Worm (Caenorhabditis elegans) whole organism, L1 larva: Measurements from ENCODE around the gene oac-3.

Experiments
- F16B12.6 ChIP-seq: fragments of 150-350 bp; optimal IDR thresholded peaks from 2 replicates; lab custom pipeline; 2014; ENCODE audit warnings: missing biosample characterization, missing genetic modification characterization
- Y116A8C.19 ChIP-seq: sonication (generic microtip); optimal IDR thresholded peaks from 2 replicates; lab custom pipeline; 2016; ENCODE audit warnings: missing compliant biosample characterization, missing genetic modification characterization, borderline replicate concordance
- aha-1 ChIP-seq: fragments of 150-350 bp; optimal IDR thresholded peaks from 2 replicates; lab custom pipeline; 2014; ENCODE audit warnings: missing biosample characterization, missing genetic modification characterization
- ama-1 ChIP-seq: fragments of 150-350 bp; optimal IDR thresholded peaks from 2 replicates; lab custom pipeline; 2014
- ceh-8 ChIP-seq: fragments of 200-800 bp; sonication (Bioruptor generic); optimal IDR thresholded peaks from 2 replicates; lab custom pipeline; 2018; ENCODE audit warnings: mild to moderate bottlenecking, missing genetic modification characterization, moderate library complexity, missing compliant biosample characterization
- ceh-90 ChIP-seq: sonication (generic microtip); optimal IDR thresholded peaks from 2 replicates; lab custom pipeline; 2016; ENCODE audit warnings: missing genetic modification characterization, missing compliant biosample characterization
- ces-1 ChIP-seq: fragments of 150-350 bp; optimal IDR thresholded peaks from 2 replicates; lab custom pipeline; 2014; ENCODE audit warnings: missing biosample characterization, missing genetic modification reagents, missing genetic modification characterization
- dsc-1 ChIP-seq: sonication (generic microtip); optimal IDR thresholded peaks from 2 replicates; lab custom pipeline; 2016; ENCODE audit warnings: mild to moderate bottlenecking, missing genetic modification characterization, missing compliant biosample characterization
- egl-13 ChIP-seq: sonication (generic microtip); optimal IDR thresholded peaks from 2 replicates; lab custom pipeline; 2016; ENCODE audit warnings: missing genotype, missing genetic modification reagents, missing genetic modification characterization, missing compliant biosample characterization
- egl-27 ChIP-seq, 2 experiments: fragments of 150-350 bp in 1 of 2; sonication (generic microtip); optimal IDR thresholded peaks; 3 replicates each; lab custom pipeline; 2017 to 2018; ENCODE audit warnings: missing biosample characterization in 2 of 2, missing genetic modification characterization in 2 of 2, missing genetic modification reagents in 2 of 2
- elt-2 ChIP-seq: sonication (generic microtip); optimal IDR thresholded peaks from 2 replicates; lab custom pipeline; 2016; ENCODE audit warnings: missing genetic modification characterization, mild to moderate bottlenecking, inconsistent platforms, missing compliant biosample characterization, missing genetic modification reagents
- fkh-10 ChIP-seq: sonication (generic microtip); optimal IDR thresholded peaks from 2 replicates; lab custom pipeline; 2017; ENCODE audit warnings: missing biosample characterization, missing genetic modification reagents, missing genetic modification characterization
- fkh-4 ChIP-seq: sonication (generic microtip); optimal IDR thresholded peaks from 2 replicates; lab custom pipeline; 2016; ENCODE audit warnings: missing compliant biosample characterization, missing genetic modification characterization, borderline replicate concordance
- grh-1 ChIP-seq: fragments of 200-800 bp; sonication (Bioruptor generic); IDR thresholded peaks from 2 replicates; pipeline ENCODE4 v1.3.6; 2022; ENCODE audit warnings: missing genetic modification reagents, missing genetic modification characterization, missing compliant biosample characterization
- hpl-2 ChIP-seq: fragments of 150-350 bp; optimal IDR thresholded peaks from 2 replicates; lab custom pipeline; 2014; ENCODE audit warnings: missing biosample characterization, missing genetic modification reagents, missing genetic modification characterization
- irx-1 ChIP-seq: sonication (generic microtip); optimal IDR thresholded peaks from 2 replicates; lab custom pipeline; 2016; ENCODE audit warnings: missing genetic modification characterization, missing compliant biosample characterization
- lin-13 ChIP-seq: fragments of 150-350 bp; optimal IDR thresholded peaks from 2 replicates; lab custom pipeline; 2014; ENCODE audit warnings: missing biosample characterization, missing genetic modification reagents, missing genetic modification characterization
- lin-15B ChIP-seq: fragments of 150-350 bp; sonication (generic microtip); optimal IDR thresholded peaks from 3 replicates; lab custom pipeline; 2014; ENCODE audit warnings: missing biosample characterization, missing genetic modification characterization
- lin-39 ChIP-seq: fragments of 150-350 bp; optimal IDR thresholded peaks from 2 replicates; lab custom pipeline; 2014; ENCODE audit warnings: missing biosample characterization, missing genetic modification reagents, missing genetic modification characterization
- lsy-2 ChIP-seq, 2 experiments: fragments of 150-350 bp; optimal IDR thresholded peaks; 2 replicates each; lab custom pipeline; 2014; ENCODE audit warnings: missing biosample characterization in 2 of 2, missing genetic modification characterization in 2 of 2
- mdl-1 ChIP-seq, 2 experiments: fragments of 150-350 bp; optimal IDR thresholded peaks; 2 replicates each; lab custom pipeline; 2014 to 2017; ENCODE audit warnings: missing biosample characterization in 2 of 2, missing genetic modification characterization in 2 of 2, inconsistent platforms in 1 of 2
- nhr-11 ChIP-seq: fragments of 150-350 bp; optimal IDR thresholded peaks from 2 replicates; lab custom pipeline; 2014; ENCODE audit warnings: missing biosample characterization, missing genetic modification characterization
- nhr-19 ChIP-seq: fragments of 200-800 bp; sonication (Bioruptor generic); conservative IDR thresholded peaks from 2 replicates; pipeline ENCODE4 v1.3.6; 2022; ENCODE audit warnings: missing genetic modification characterization, missing compliant biosample characterization
- nhr-20 ChIP-seq: sonication (generic microtip); optimal IDR thresholded peaks from 2 replicates; lab custom pipeline; 2016; ENCODE audit warnings: mild to moderate bottlenecking, missing genetic modification characterization, missing compliant biosample characterization
- nhr-47 ChIP-seq: sonication (generic microtip); optimal IDR thresholded peaks from 2 replicates; lab custom pipeline; 2016; ENCODE audit warnings: mild to moderate bottlenecking, missing genetic modification characterization, moderate library complexity, missing compliant biosample characterization
- nhr-71 ChIP-seq: sonication (generic microtip); optimal IDR thresholded peaks from 2 replicates; lab custom pipeline; 2016; ENCODE audit warnings: mild to moderate bottlenecking, missing genetic modification characterization, moderate library complexity, missing compliant biosample characterization
- nhr-76 ChIP-seq: sonication (generic microtip); optimal IDR thresholded peaks from 2 replicates; lab custom pipeline; 2017; ENCODE audit warnings: missing biosample characterization, missing genetic modification characterization
- nhr-90 ChIP-seq: sonication (generic microtip); optimal IDR thresholded peaks from 2 replicates; lab custom pipeline; 2016; ENCODE audit warnings: mild to moderate bottlenecking, missing genetic modification characterization, missing compliant biosample characterization; ENCODE audit not compliant: poor library complexity
- pag-3 ChIP-seq: sonication (generic microtip); optimal IDR thresholded peaks from 2 replicates; lab custom pipeline; 2017; ENCODE audit warnings: missing genetic modification characterization, mild to moderate bottlenecking, missing compliant biosample characterization, antibody characterized with exemption, borderline replicate concordance; ENCODE audit not compliant: insufficient read depth
- rnt-1 ChIP-seq: sonication (generic microtip); optimal IDR thresholded peaks from 2 replicates; lab custom pipeline; 2016; ENCODE audit warnings: mild to moderate bottlenecking, missing genetic modification characterization, moderate library complexity, missing compliant biosample characterization
- snpc-4 ChIP-seq: fragments of 150-350 bp; optimal IDR thresholded peaks from 2 replicates; lab custom pipeline; 2014; ENCODE audit warnings: missing biosample characterization, missing genetic modification characterization
- sox-4 ChIP-seq: sonication (generic microtip); optimal IDR thresholded peaks from 2 replicates; lab custom pipeline; 2016; ENCODE audit warnings: missing genetic modification characterization, missing compliant biosample characterization
- swsn-7 ChIP-seq: sonication (generic microtip); optimal IDR thresholded peaks from 2 replicates; lab custom pipeline; 2016; ENCODE audit warnings: missing genetic modification characterization, missing compliant biosample characterization
- tbx-2 ChIP-seq: sonication (generic microtip); optimal IDR thresholded peaks from 2 replicates; lab custom pipeline; 2016; ENCODE audit warnings: missing genetic modification characterization, missing compliant biosample characterization
- tlp-1 ChIP-seq: fragments of 150-350 bp; optimal IDR thresholded peaks from 2 replicates; lab custom pipeline; 2014; ENCODE audit warnings: missing biosample characterization, missing genetic modification characterization
- unc-30 ChIP-seq: sonication (generic microtip); optimal IDR thresholded peaks from 2 replicates; lab custom pipeline; 2017; ENCODE audit warnings: missing biosample characterization, missing genetic modification characterization
- unc-86 ChIP-seq: sonication (generic microtip); optimal IDR thresholded peaks from 2 replicates; lab custom pipeline; 2016; ENCODE audit warnings: missing genetic modification characterization, missing compliant biosample characterization
- xbp-1 ChIP-seq: sonication (generic microtip); optimal IDR thresholded peaks from 2 replicates; lab custom pipeline; 2016; ENCODE audit warnings: missing genetic modification characterization, missing compliant biosample characterization
- zag-1 ChIP-seq: fragments of 150-350 bp; optimal IDR thresholded peaks from 2 replicates; lab custom pipeline; 2014; ENCODE audit warnings: missing biosample characterization, missing genetic modification characterization
- ztf-11 ChIP-seq, 2 experiments: sonication (generic microtip); optimal IDR thresholded peaks; 2 replicates each; lab custom pipeline; 2016 to 2017; ENCODE audit warnings: missing genetic modification characterization in 2 of 2, missing biosample characterization in 1 of 2, missing compliant biosample characterization in 1 of 2
- ztf-4 ChIP-seq: fragments of 150-350 bp; optimal IDR thresholded peaks from 2 replicates; lab custom pipeline; 2014; ENCODE audit warnings: missing biosample characterization, missing genetic modification characterization

The oac-3 gene

ce11 chrV:13899213-13899612 lies at the start of gene oac-3:
Gene oac-3, plus strand, starts transcription at chrV:13899513.
- TF ChIP-seq nhr-71 (tag; lab: Kevin White, UChicago): no peak
- no peak for TF ChIP-seq lin-15B (tag; lab: Kevin White, UChicago)
- no peak for TF ChIP-seq swsn-7
- TF ChIP-seq egl-13: no peak
- no peak for TF ChIP-seq unc-86 (tag; lab: Kevin White, UChicago)
- TF ChIP-seq lin-39 (tag; lab: Kevin White, UChicago): no peak
- TF ChIP-seq pag-3 (tag; lab: Kevin White, UChicago): no peak
- TF ChIP-seq fkh-4: no peak
- TF ChIP-seq ces-1 (GFP tag; lab: Kevin White, UChicago): no peak
- no peak for TF ChIP-seq F16B12.6 (tag; lab: Kevin White, UChicago)
- no peak for TF ChIP-seq mdl-1 (tag; optimal IDR thresholded peaks at IDR 0.05; lab: Kevin White, UChicago)
- no peak for TF ChIP-seq irx-1 (tag; lab: Kevin White, UChicago)
- no peak for TF ChIP-seq grh-1 (GFP tag; lab: Robert Waterston, UW)
- TF ChIP-seq nhr-76: no peak
- no peak for TF ChIP-seq dsc-1
- no peak for TF ChIP-seq zag-1
- no peak for TF ChIP-seq ceh-8 (GFP tag; lab: Kevin White, UChicago)
- no peak for TF ChIP-seq nhr-47 (tag; lab: Kevin White, UChicago)
- no peak for TF ChIP-seq rnt-1 (tag; lab: Kevin White, UChicago)

ce11 chrV:13850170-13850569 lies 49.1 kb upstream of the oac-3 start, which contains the start of gene hpx-2:
Gene hpx-2, plus strand, starts transcription at chrV:13850470.
- no peak for TF ChIP-seq ceh-8 (GFP tag; lab: Kevin White, UChicago)
- no peak for TF ChIP-seq ceh-90
- TF ChIP-seq, all 84 proteins: peak for 0

ce11 chrV:13854306-13854705 lies 45.0 kb upstream of the oac-3 start, which contains the start of gene ttr-21:
Gene ttr-21, minus strand, starts transcription at chrV:13854405.
- TF ChIP-seq nhr-20 (tag; lab: Kevin White, UChicago) (peak; percentile 9), lin-13 (GFP tag; lab: Kevin White, UChicago) (no peak), unc-30 (tag; lab: Kevin White, UChicago) (no peak)

- no peak for TF ChIP-seq aha-1 (tag; lab: Kevin White, UChicago)
- no peak for TF ChIP-seq sox-4 (tag; lab: Kevin White, UChicago)
- no peak for TF ChIP-seq ztf-11 (tag; optimal IDR thresholded peaks at IDR 0.05; lab: Kevin White, UChicago)
- no peak for TF ChIP-seq tbx-2 (tag; lab: Kevin White, UChicago)
- TF ChIP-seq fkh-10 (GFP tag; lab: Kevin White, UChicago): no peak
- TF ChIP-seq lin-39 (tag; lab: Kevin White, UChicago): no peak
- TF ChIP-seq nhr-19 (GFP tag; lab: Robert Waterston, UW): no peak
- TF ChIP-seq pag-3 (tag; lab: Kevin White, UChicago): no peak
- TF ChIP-seq nhr-76: no peak
- no peak for TF ChIP-seq Y116A8C.19
- no peak for TF ChIP-seq nhr-90
- TF ChIP-seq snpc-4: no peak
Observed at ce11 chrV:13856376-13856775, 42.9 kb upstream of the oac-3 start, which contains the start of gene srx-134. Gene srx-134, minus strand, starts transcription at chrV:13856476.

ce11 chrV:13857132-13857531 lies 42.2 kb upstream of the oac-3 start, which contains the start of gene srx-136:
Gene srx-136, plus strand, starts transcription at chrV:13857432.
- TF ChIP-seq hpl-2 (GFP tag; lab: Kevin White, UChicago) (no peak), zag-1 (no peak), lsy-2 (tag; optimal IDR thresholded peaks at IDR 0.05; lab: Kevin White, UChicago) (no peak), snpc-4 (no peak), nhr-11 (tag; lab: Kevin White, UChicago) (no peak), xbp-1 (tag; lab: Kevin White, UChicago) (no peak), grh-1 (GFP tag; lab: Robert Waterston, UW) (no peak), egl-27 (tag; optimal IDR thresholded peaks at IDR 0.05; lab: Kevin White, UChicago) (no peak), elt-2 (no peak), ama-1 (lab: Kevin White, UChicago) (no peak), lin-13 (GFP tag; lab: Kevin White, UChicago) (no peak), ztf-4 (tag; lab: Kevin White, UChicago) (no peak), tlp-1 (no peak)
